Worm (Caenorhabditis elegans): ENCODE measurements around the gene F14F3.5.

F14F3.5 gene

DNA sequence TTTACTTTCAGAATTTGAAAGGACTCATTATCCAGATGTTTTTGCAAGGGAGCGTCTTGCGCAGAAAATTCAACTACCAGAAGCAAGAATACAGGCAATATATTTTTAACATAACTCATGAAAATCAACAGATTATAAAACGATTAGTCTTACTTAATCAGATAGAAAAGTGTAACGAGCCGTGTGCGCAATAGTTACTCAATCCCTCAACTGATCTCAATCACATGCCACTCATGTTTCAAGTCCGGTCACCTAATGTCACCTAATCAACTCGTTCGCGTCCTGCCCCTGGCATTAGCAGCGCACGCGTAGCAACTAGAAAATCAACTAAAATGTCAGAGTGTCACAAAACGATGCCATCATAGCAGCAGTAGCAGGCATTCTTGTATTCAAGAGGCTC lies 12.5 kb downstream of the F14F3.5 start:
- TF ChIP-seq sptf-1 (tag; optimal IDR thresholded peaks at IDR 0.05) (no peak), nhr-2 (tag; optimal IDR thresholded peaks at IDR 0.05) (peak; percentile 63)

DNA sequence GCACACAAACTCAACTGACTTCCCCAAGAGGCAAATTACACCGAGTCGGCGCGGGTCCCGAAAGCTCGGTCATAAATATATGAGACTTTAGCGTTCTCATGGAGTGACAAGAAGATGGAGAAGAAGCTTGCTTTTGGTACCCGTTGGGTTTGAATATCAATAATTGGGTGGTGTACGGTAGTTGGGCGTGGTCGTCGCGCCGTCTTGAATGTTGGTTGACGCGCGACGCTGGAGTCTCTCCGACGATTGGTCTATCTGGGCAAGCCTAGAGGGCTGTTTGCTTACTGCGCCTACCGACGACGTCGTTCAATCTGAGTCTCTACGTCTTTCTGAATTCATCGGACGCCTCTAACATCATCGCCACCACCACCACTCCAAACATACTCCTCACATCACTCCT lies 14.2 kb downstream of the F14F3.5 start:
- TF ChIP-seq bed-3 (GFP tag; optimal IDR thresholded peaks at IDR 0.05) = no peak
- TF ChIP-seq unc-62 (GFP tag; optimal IDR thresholded peaks at IDR 0.05) = no peak
- no peak for TF ChIP-seq sem-2 (GFP tag; optimal IDR thresholded peaks at IDR 0.05)
- no peak for TF ChIP-seq drap-1 (GFP tag; optimal IDR thresholded peaks at IDR 0.05)
- TF ChIP-seq lin-13 (tag; optimal IDR thresholded peaks at IDR 0.05) = no peak
- TF ChIP-seq ham-2 (GFP tag; optimal IDR thresholded peaks at IDR 0.05) = peak; percentile 3
- TF ChIP-seq mep-1 (tag; optimal IDR thresholded peaks at IDR 0.05) = no peak
- TF ChIP-seq lsy-2 (tag; optimal IDR thresholded peaks at IDR 0.05) = peak; percentile 57
- TF ChIP-seq sptf-1 (tag; optimal IDR thresholded peaks at IDR 0.05) = no peak

DNA sequence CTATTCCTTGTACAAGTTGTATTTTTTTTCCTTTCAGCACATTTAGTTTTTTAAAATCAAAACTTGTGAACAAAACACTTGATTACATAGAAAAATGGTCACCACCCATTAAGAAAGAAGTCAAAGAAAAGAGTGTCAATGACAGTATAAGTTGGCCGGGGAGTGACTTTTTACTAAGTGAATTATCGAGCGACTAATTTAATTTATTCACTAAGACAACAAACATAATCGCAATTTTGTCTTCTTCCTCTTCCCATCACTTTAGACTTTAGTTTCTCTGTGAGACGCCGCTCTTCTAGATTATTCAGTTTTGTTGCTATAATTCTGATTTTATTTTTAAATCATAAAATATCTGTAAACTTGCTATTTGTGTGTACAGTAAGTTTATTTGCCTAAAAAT lies 15.0 kb downstream of the F14F3.5 start:
- no peak for TF ChIP-seq snpc-4 (tag; optimal IDR thresholded peaks at IDR 0.05)
- no peak for TF ChIP-seq lin-13 (tag; optimal IDR thresholded peaks at IDR 0.05)
- peak; percentile 5 for TF ChIP-seq ces-1 (GFP tag; optimal IDR thresholded peaks at IDR 0.05)
- no peak for TF ChIP-seq unc-120 (tag; optimal IDR thresholded peaks at IDR 0.05; ENCODE audit: poor library complexity, severe bottlenecking)

DNA sequence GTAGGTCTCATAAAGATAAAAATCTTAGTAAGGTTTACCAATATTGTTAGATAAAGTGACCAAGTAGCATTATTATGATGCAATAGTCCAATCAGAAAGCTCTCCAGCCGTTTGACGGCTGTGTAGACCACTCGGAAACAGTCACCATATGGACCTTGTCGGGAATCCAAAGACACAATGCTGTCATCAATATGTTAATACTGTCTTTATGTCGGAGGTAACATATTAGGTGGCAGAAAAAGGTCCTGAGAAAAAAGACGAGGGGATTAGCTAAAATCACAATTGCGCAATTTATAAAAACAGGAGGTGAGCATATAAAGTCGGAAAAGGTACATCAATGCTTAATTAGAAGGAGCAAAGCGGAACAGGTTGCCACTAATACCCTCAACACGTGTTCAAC lies 21.1 kb downstream of the F14F3.5 start:
- TF ChIP-seq ham-2 (GFP tag; optimal IDR thresholded peaks at IDR 0.05) (no peak), M03D4.4 (tag; optimal IDR thresholded peaks at IDR 0.05) (no peak), nhr-2 (tag; optimal IDR thresholded peaks at IDR 0.05) (peak; percentile 83), nhr-12 (tag; optimal IDR thresholded peaks at IDR 0.05) (no peak), ceh-43 (GFP tag; optimal IDR thresholded peaks at IDR 0.05) (no peak), bed-3 (GFP tag; optimal IDR thresholded peaks at IDR 0.05) (no peak), nhr-237 (tag; optimal IDR thresholded peaks at IDR 0.05) (no peak), nhr-76 (tag; optimal IDR thresholded peaks at IDR 0.05) (no peak), cnd-1 (tag; optimal IDR thresholded peaks at IDR 0.05) (peak; percentile 54), hlh-1 (tag; optimal IDR thresholded peaks at IDR 0.05) (no peak), ceh-83 (GFP tag; optimal IDR thresholded peaks at IDR 0.05) (no peak), ces-1 (GFP tag; optimal IDR thresholded peaks at IDR 0.05) (no peak), mep-1 (tag; optimal IDR thresholded peaks at IDR 0.05) (no peak), flh-1 (GFP tag; optimal IDR thresholded peaks at IDR 0.05) (no peak), sptf-1 (tag; optimal IDR thresholded peaks at IDR 0.05) (no peak), unc-62 (GFP tag; optimal IDR thresholded peaks at IDR 0.05) (peak; percentile 8), snpc-4 (tag; optimal IDR thresholded peaks at IDR 0.05) (no peak), lin-13 (tag; optimal IDR thresholded peaks at IDR 0.05) (no peak), elt-3 (tag; optimal IDR thresholded peaks at IDR 0.05) (no peak), drap-1 (GFP tag; optimal IDR thresholded peaks at IDR 0.05) (no peak), pha-4 (tag; optimal IDR thresholded peaks at IDR 0.05) (no peak), blmp-1 (tag; optimal IDR thresholded peaks at IDR 0.05) (no peak), unc-120 (tag; optimal IDR thresholded peaks at IDR 0.05; ENCODE audit: poor library complexity, severe bottlenecking) (no peak), sem-2 (GFP tag; optimal IDR thresholded peaks at IDR 0.05) (no peak), unc-39 (tag; optimal IDR thresholded peaks at IDR 0.05) (no peak), lin-32 (GFP tag; optimal IDR thresholded peaks at IDR 0.05) (no peak), tbx-8 (GFP tag; optimal IDR thresholded peaks at IDR 0.05) (no peak), zip-8 (tag; optimal IDR thresholded peaks at IDR 0.05) (peak; percentile 39), elt-1 (tag; optimal IDR thresholded peaks at IDR 0.05; ENCODE audit: borderline replicate concordance, insufficient read depth) (peak; percentile 46), nhr-28 (tag; optimal IDR thresholded peaks at IDR 0.05) (no peak), lsy-2 (tag; optimal IDR thresholded peaks at IDR 0.05) (no peak), mls-2 (tag; optimal IDR thresholded peaks at IDR 0.05) (no peak), ztf-11 (tag; optimal IDR thresholded peaks at IDR 0.05) (no peak), ceh-39 (tag; optimal IDR thresholded peaks at IDR 0.05) (no peak), mab-5 (tag; optimal IDR thresholded peaks at IDR 0.05) (no peak)
